Fruit fly (Drosophila melanogaster) S2 (cell line): ENCODE results near the gene Bap60.

Experiments used
- CG8478 ChIP-seq: fragments of >200 bp; optimal IDR thresholded peaks from 2 replicates; lab custom pipeline; 2018
- CTCF ChIP-seq, 2 experiments: fragments of >200 bp; optimal IDR thresholded peaks; 2 replicates each; lab custom pipeline; 2018

DNA sequence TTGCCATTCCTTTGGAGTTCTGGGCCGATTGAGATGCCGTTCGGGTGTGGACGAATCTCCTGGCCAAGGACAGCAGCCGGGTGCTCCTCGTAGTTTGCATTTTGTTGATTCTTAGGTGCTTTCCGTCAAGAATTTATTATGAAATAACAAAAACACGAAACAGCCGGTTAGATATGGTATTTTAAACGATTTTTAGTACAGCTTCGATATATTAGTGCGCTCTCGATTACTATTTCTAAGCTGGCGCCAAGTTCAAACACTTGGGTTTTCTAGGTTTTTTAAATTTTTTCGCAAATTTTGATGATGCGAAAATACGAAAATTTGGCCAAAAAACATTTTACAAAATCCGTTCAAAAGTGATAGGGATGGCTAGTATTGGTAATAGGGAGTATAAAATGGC, 34.9 kb upstream of the Bap60 start, which contains the start of gene Coq5:
- TF ChIP-seq CTCF (optimal IDR thresholded peaks at IDR 0.05; lab: Kevin White, UChicago) = no peak
- TF ChIP-seq CG8478 = no peak
